Fruit fly (Drosophila melanogaster) whole organism, wandering third instar larva: Measurements from ENCODE around the gene CG15210.

Experiments
- CG32264 ChIP-seq: fragments of 200-800 bp; sonication (Bioruptor generic); optimal IDR thresholded peaks from 2 replicates; lab custom pipeline; 2016; ENCODE audit warnings: missing biosample characterization, missing genetic modification characterization
- HLH106 ChIP-seq: fragments of 200-800 bp; optimal IDR thresholded peaks from 3 replicates; lab custom pipeline; 2019; ENCODE audit warnings: missing biosample characterization, mild to moderate bottlenecking, missing genetic modification characterization, moderate library complexity
- OdsH ChIP-seq: fragments of 200-800 bp; sonication (Bioruptor generic); optimal IDR thresholded peaks from 2 replicates; lab custom pipeline; 2016; ENCODE audit warnings: missing biosample characterization, mild to moderate bottlenecking, missing genetic modification characterization
- Vsx2 ChIP-seq: fragments of 200-300, 225-300 bp; sonication (Bioruptor generic); optimal IDR thresholded peaks from 2 replicates; lab custom pipeline; 2018; ENCODE audit warnings: missing biosample characterization, missing genetic modification characterization; ENCODE audit not compliant: partially characterized antibody
- br ChIP-seq: fragments of 200-800 bp; sonication (Bioruptor generic); optimal IDR thresholded peaks from 2 replicates; lab custom pipeline; 2016; ENCODE audit warnings: missing biosample characterization, missing genetic modification characterization
- dmrt93B ChIP-seq: fragments of 200-800 bp; sonication (Bioruptor generic); optimal IDR thresholded peaks from 2 replicates; lab custom pipeline; 2018; ENCODE audit warnings: missing biosample characterization, mild to moderate bottlenecking, missing genetic modification characterization
- h ChIP-seq: fragments of 200-800 bp; sonication (Bioruptor generic); optimal IDR thresholded peaks from 3 replicates; lab custom pipeline; 2016; ENCODE audit warnings: missing biosample characterization, mild to moderate bottlenecking, missing genetic modification characterization
- pan ChIP-seq: fragments of >200 bp; optimal IDR thresholded peaks from 2 replicates; lab custom pipeline; 2017
- psq ChIP-seq: fragments of 200-800 bp; sonication (Bioruptor generic); optimal IDR thresholded peaks from 3 replicates; lab custom pipeline; 2017; ENCODE audit warnings: missing biosample characterization, mild to moderate bottlenecking, missing genetic modification characterization, moderate library complexity
- sv ChIP-seq: fragments of 200-800 bp; sonication (Bioruptor generic); optimal IDR thresholded peaks from 3 replicates; lab custom pipeline; 2016; ENCODE audit warnings: missing biosample characterization, missing genetic modification characterization
- usp ChIP-seq: fragments of >200 bp; optimal IDR thresholded peaks from 2 replicates; lab custom pipeline; 2017; ENCODE audit warnings: missing biosample characterization, missing genetic modification characterization
- woc ChIP-seq: sonication (Bioruptor generic); optimal IDR thresholded peaks from 2 replicates; lab custom pipeline; 2016; ENCODE audit warnings: missing biosample characterization, mild to moderate bottlenecking, missing genetic modification characterization

DNA sequence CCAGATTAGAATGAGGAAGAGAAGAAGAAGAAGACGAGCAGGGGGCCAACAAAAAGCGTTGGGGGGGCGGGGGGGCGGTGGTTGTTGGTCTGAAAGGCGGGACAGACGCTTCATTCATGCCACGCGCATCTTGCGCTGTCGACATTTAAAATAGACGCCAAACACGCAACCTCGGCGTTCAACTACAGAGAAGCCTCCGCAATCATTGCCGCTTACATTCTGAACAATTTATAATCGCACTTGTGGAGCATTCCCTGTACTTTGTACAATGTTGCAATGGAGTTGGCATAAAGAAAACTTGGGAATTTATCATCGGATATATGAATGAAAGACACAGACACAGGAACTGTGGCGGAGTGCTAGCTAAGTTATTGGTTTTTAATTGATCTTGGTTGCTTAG, 18.3 kb upstream of the CG15210 start:
- TF ChIP-seq CG32264, result no peak
- no peak for TF ChIP-seq HLH106
- TF ChIP-seq OdsH, result no peak
- no peak for TF ChIP-seq h (GFP tag; lab: Kevin White, UChicago)
- TF ChIP-seq dmrt93B (GFP tag; lab: Kevin White, UChicago), result no peak
- no peak for TF ChIP-seq pan (lab: Kevin White, UChicago)
- no peak for TF ChIP-seq sv (GFP tag; lab: Kevin White, UChicago)
- TF ChIP-seq usp (GFP tag; lab: Kevin White, UChicago), result no peak
- TF ChIP-seq psq (GFP tag; lab: Kevin White, UChicago), result no peak
- no peak for TF ChIP-seq woc (GFP tag; lab: Kevin White, UChicago)
- TF ChIP-seq br (GFP tag; lab: Kevin White, UChicago), result no peak
- no peak for TF ChIP-seq Vsx2 (GFP tag; lab: Kevin White, UChicago)
